1 fruit fly cellular context compared by ENCODE assay signal in the genomic region with DNA sequence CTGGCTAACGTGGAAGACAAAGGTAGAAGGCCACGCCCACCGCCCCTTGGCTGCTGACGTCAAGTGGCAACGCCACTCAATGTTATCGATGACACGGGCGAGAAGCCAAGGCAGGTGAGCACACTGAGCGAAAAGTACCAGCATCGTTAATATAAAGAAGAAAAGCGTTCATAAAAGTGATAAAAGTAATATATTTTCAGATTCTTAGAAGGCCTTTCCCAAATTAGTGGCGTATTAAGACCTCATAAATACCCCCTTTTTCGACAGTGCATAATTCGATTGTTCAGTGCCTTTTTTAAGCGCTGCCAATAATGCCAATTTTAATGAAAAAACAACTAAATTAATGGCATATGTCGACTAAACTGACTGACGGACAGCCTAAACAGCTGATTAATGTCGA.
TF ChIP-seq lines count a peak whose summit lies in the region.

No protein-coding gene starts in this region.

TF ChIP-seq in whole organism, embryonic, 481 proteins besides CTCF, POLR2A, EP300 and RAD21 (continued from another document and continues in another):
- TF ChIP-seq Fer3 (tag; optimal IDR thresholded peaks at IDR 0.05; lab: Kevin White, UChicago), result no peak
- peak; percentile 52 for TF ChIP-seq Ssrp (tag; optimal IDR thresholded peaks at IDR 0.05; lab: Kevin White, UChicago)
- no peak for TF ChIP-seq HLHmδ (GFP tag; optimal IDR thresholded peaks at IDR 0.05; lab: Kevin White, UChicago)
- TF ChIP-seq CG12219 (GFP tag; optimal IDR thresholded peaks at IDR 0.05; lab: Kevin White, UChicago), result no peak
- TF ChIP-seq Rfx (GFP tag; IDR thresholded peaks at IDR 0.05; lab: Robert Waterston, UW), result peak; percentile 30; the same call in 1 of the 2 replicates
- no peak for TF ChIP-seq corto (GFP tag; optimal IDR thresholded peaks at IDR 0.05; lab: Kevin White, UChicago)
- TF ChIP-seq NFAT (GFP tag; IDR thresholded peaks at IDR 0.05; lab: Robert Waterston, UW), result no peak
- TF ChIP-seq D (optimal IDR thresholded peaks at IDR 0.05; lab: Kevin White, UChicago), result no peak
- no peak for TF ChIP-seq D (GFP tag; optimal IDR thresholded peaks at IDR 0.05; lab: Kevin White, UChicago)
- TF ChIP-seq CG31224 (GFP tag; IDR thresholded peaks at IDR 0.05; lab: Robert Waterston, UW), result no peak
- no peak for TF ChIP-seq CG8281 (tag; optimal IDR thresholded peaks at IDR 0.05; lab: Kevin White, UChicago)
- TF ChIP-seq croc (GFP tag; conservative IDR thresholded peaks at IDR 0.05; lab: Robert Waterston, UW), result no peak
- TF ChIP-seq CG13624 (GFP tag; optimal IDR thresholded peaks at IDR 0.05; lab: Kevin White, UChicago), result no peak
- no peak for TF ChIP-seq CG11247 (GFP tag; IDR thresholded peaks at IDR 0.05; lab: Robert Waterston, UW)
- TF ChIP-seq gcm (GFP tag; optimal IDR thresholded peaks at IDR 0.05; lab: Kevin White, UChicago), result no peak
- TF ChIP-seq CG31388 (GFP tag; optimal IDR thresholded peaks at IDR 0.05; lab: Kevin White, UChicago), result no peak
- no peak for TF ChIP-seq Jarid2 (GFP tag; optimal IDR thresholded peaks at IDR 0.05; lab: Kevin White, UChicago)
- TF ChIP-seq CG1233 (GFP tag; optimal IDR thresholded peaks at IDR 0.05; lab: Kevin White, UChicago), result no peak
- no peak for TF ChIP-seq gsb (GFP tag; IDR thresholded peaks at IDR 0.05; lab: Robert Waterston, UW)
- TF ChIP-seq stwl (tag; optimal IDR thresholded peaks at IDR 0.05; lab: Kevin White, UChicago), result no peak
- TF ChIP-seq CG1647 (GFP tag; optimal IDR thresholded peaks at IDR 0.05; lab: Kevin White, UChicago), result no peak
- TF ChIP-seq bigmax (GFP tag; optimal IDR thresholded peaks at IDR 0.05; lab: Kevin White, UChicago), result no peak
- no peak for TF ChIP-seq scrt (GFP tag; optimal IDR thresholded peaks at IDR 0.05; lab: Kevin White, UChicago)
- TF ChIP-seq chinmo (GFP tag; IDR thresholded peaks at IDR 0.05; lab: Robert Waterston, UW; ENCODE audit: partially characterized antibody), result no peak
- no peak for TF ChIP-seq CG3281 (GFP tag; optimal IDR thresholded peaks at IDR 0.05; lab: Kevin White, UChicago)
- TF ChIP-seq CG11723 (GFP tag; optimal IDR thresholded peaks at IDR 0.05; lab: Kevin White, UChicago), result peak; percentile 2
- TF ChIP-seq CG7556 (GFP tag; optimal IDR thresholded peaks at IDR 0.05; lab: Kevin White, UChicago), result peak; percentile 39
- peak; percentile 31; the same call in 1 of the 2 replicates for TF ChIP-seq Poxn (GFP tag; IDR thresholded peaks at IDR 0.05; lab: Robert Waterston, UW)
- TF ChIP-seq Aef1 (GFP tag; IDR thresholded peaks at IDR 0.05; lab: Robert Waterston, UW), result no peak
- TF ChIP-seq CG6765 (GFP tag; optimal IDR thresholded peaks at IDR 0.05; lab: Kevin White, UChicago), result no peak
- TF ChIP-seq odd (GFP tag; optimal IDR thresholded peaks at IDR 0.05; lab: Kevin White, UChicago), result no peak
- no peak for TF ChIP-seq CG11456 (GFP tag; IDR thresholded peaks at IDR 0.05; lab: Robert Waterston, UW)
- no peak for TF ChIP-seq ind (GFP tag; optimal IDR thresholded peaks at IDR 0.05; lab: Kevin White, UChicago)
- no peak for TF ChIP-seq Trl (optimal IDR thresholded peaks at IDR 0.05; lab: Kevin White, UChicago)
- no peak for TF ChIP-seq Trl (GFP tag; optimal IDR thresholded peaks at IDR 0.05; lab: Kevin White, UChicago)
- TF ChIP-seq lov (optimal IDR thresholded peaks at IDR 0.05; lab: Kevin White, UChicago), result no peak
- TF ChIP-seq lov (GFP tag; IDR thresholded peaks at IDR 0.05; lab: Robert Waterston, UW), result no peak
- TF ChIP-seq CG4617 (GFP tag; optimal IDR thresholded peaks at IDR 0.05; lab: Kevin White, UChicago; ENCODE audit: borderline replicate concordance), result no peak
- no peak for TF ChIP-seq zfh1 (GFP tag; IDR thresholded peaks at IDR 0.05; lab: Robert Waterston, UW)
- no peak for TF ChIP-seq CG6254 (GFP tag; optimal IDR thresholded peaks at IDR 0.05; lab: Kevin White, UChicago)
- TF ChIP-seq CG9932 (GFP tag; IDR thresholded peaks at IDR 0.05; lab: Robert Waterston, UW), result peak; percentile 64
- no peak for TF ChIP-seq CG2678 (tag; optimal IDR thresholded peaks at IDR 0.05; lab: Kevin White, UChicago)
- TF ChIP-seq pnt (GFP tag; optimal IDR thresholded peaks at IDR 0.05; lab: Kevin White, UChicago), result peak; percentile 19
- TF ChIP-seq Ets97D (GFP tag; optimal IDR thresholded peaks at IDR 0.05; lab: Kevin White, UChicago), result peak; percentile 0
- no peak for TF ChIP-seq Fer2 (tag; optimal IDR thresholded peaks at IDR 0.05; lab: Kevin White, UChicago)
- TF ChIP-seq esg (GFP tag; conservative IDR thresholded peaks at IDR 0.05; lab: Robert Waterston, UW), result peak; percentile 42
- peak; percentile 70; the same call in 2 of the 3 replicates for TF ChIP-seq ci (GFP tag; IDR thresholded peaks at IDR 0.05; lab: Robert Waterston, UW)
- no peak for TF ChIP-seq Taf1 (GFP tag; IDR thresholded peaks at IDR 0.05; lab: Robert Waterston, UW)
- no peak for TF ChIP-seq sr (GFP tag; IDR thresholded peaks at IDR 0.05; lab: Robert Waterston, UW)
- TF ChIP-seq unpg (GFP tag; optimal IDR thresholded peaks at IDR 0.05; lab: Kevin White, UChicago), result peak; percentile 28
- no peak for TF ChIP-seq CG16813 (GFP tag; IDR thresholded peaks at IDR 0.05; lab: Robert Waterston, UW; ENCODE audit: partially characterized antibody)
- TF ChIP-seq CG11560 (tag; IDR thresholded peaks at IDR 0.05; lab: Robert Waterston, UW), result no peak; the same call in 2 of the 3 replicates
- no peak for TF ChIP-seq bbx (GFP tag; IDR thresholded peaks at IDR 0.05; lab: Robert Waterston, UW; ENCODE audit: partially characterized antibody)
- TF ChIP-seq Dll (GFP tag; IDR thresholded peaks at IDR 0.05; lab: Robert Waterston, UW; ENCODE audit: partially characterized antibody), result no peak
- TF ChIP-seq CG4328 (GFP tag; optimal IDR thresholded peaks at IDR 0.05; lab: Kevin White, UChicago), result no peak
- TF ChIP-seq phol (tag; optimal IDR thresholded peaks at IDR 0.05; lab: Kevin White, UChicago), result no peak
- TF ChIP-seq CG11093 (GFP tag; IDR thresholded peaks at IDR 0.05; lab: Robert Waterston, UW), result no peak
- no peak for TF ChIP-seq CG4282 (GFP tag; optimal IDR thresholded peaks at IDR 0.05; lab: Kevin White, UChicago)
- no peak for TF ChIP-seq trh (GFP tag; optimal IDR thresholded peaks at IDR 0.05; lab: Kevin White, UChicago)
- no peak for TF ChIP-seq HLH4C (GFP tag; IDR thresholded peaks at IDR 0.05; lab: Robert Waterston, UW; ENCODE audit: partially characterized antibody)
- TF ChIP-seq CG8924 (tag; optimal IDR thresholded peaks at IDR 0.05; lab: Kevin White, UChicago), result peak; percentile 21
- TF ChIP-seq lab (GFP tag; optimal IDR thresholded peaks at IDR 0.05; lab: Kevin White, UChicago), result peak; percentile 34
- no peak for TF ChIP-seq bab2 (GFP tag; optimal IDR thresholded peaks at IDR 0.05; lab: Kevin White, UChicago)
- no peak for TF ChIP-seq Sox100B (GFP tag; optimal IDR thresholded peaks at IDR 0.05; lab: Kevin White, UChicago)
- no peak for TF ChIP-seq tna (GFP tag; IDR thresholded peaks at IDR 0.05; lab: Robert Waterston, UW; ENCODE audit: partially characterized antibody)
- no peak for TF ChIP-seq wek (GFP tag; optimal IDR thresholded peaks at IDR 0.05; lab: Kevin White, UChicago)
- TF ChIP-seq Bteb2 (GFP tag; optimal IDR thresholded peaks at IDR 0.05; lab: Kevin White, UChicago), result no peak
- TF ChIP-seq Hr3 (GFP tag; optimal IDR thresholded peaks at IDR 0.05; lab: Kevin White, UChicago), result peak; percentile 1
- TF ChIP-seq ash1 (GFP tag; optimal IDR thresholded peaks at IDR 0.05; lab: Kevin White, UChicago), result no peak
- no peak for TF ChIP-seq Tbp (GFP tag; optimal IDR thresholded peaks at IDR 0.05; lab: Kevin White, UChicago)
- TF ChIP-seq Gug (GFP tag; IDR thresholded peaks at IDR 0.05; lab: Robert Waterston, UW), result no peak
- no peak for TF ChIP-seq CG10274 (GFP tag; optimal IDR thresholded peaks at IDR 0.05; lab: Kevin White, UChicago)
- no peak for TF ChIP-seq CG1832 (GFP tag; optimal IDR thresholded peaks at IDR 0.05; lab: Kevin White, UChicago)
- no peak for TF ChIP-seq CG6175 (GFP tag; IDR thresholded peaks at IDR 0.05; lab: Robert Waterston, UW)
- no peak for TF ChIP-seq Xrp1 (GFP tag; IDR thresholded peaks at IDR 0.05; lab: Robert Waterston, UW)
- no peak for TF ChIP-seq Dfd (GFP tag; optimal IDR thresholded peaks at IDR 0.05; lab: Kevin White, UChicago)
- TF ChIP-seq CG2199 (GFP tag; IDR thresholded peaks at IDR 0.05; lab: Robert Waterston, UW), result no peak
- TF ChIP-seq Oli (tag; optimal IDR thresholded peaks at IDR 0.05; lab: Kevin White, UChicago), result peak; percentile 57
- TF ChIP-seq gce (GFP tag; IDR thresholded peaks at IDR 0.05; lab: Robert Waterston, UW), result no peak
- TF ChIP-seq cad (GFP tag; optimal IDR thresholded peaks at IDR 0.05; lab: Kevin White, UChicago), result no peak
- TF ChIP-seq ham (GFP tag; IDR thresholded peaks at IDR 0.05; lab: Robert Waterston, UW), result no peak
- no peak for TF ChIP-seq Dref (GFP tag; IDR thresholded peaks at IDR 0.05; lab: Robert Waterston, UW)
- no peak for TF ChIP-seq MESR4 (GFP tag; optimal IDR thresholded peaks at IDR 0.05; lab: Kevin White, UChicago)
- TF ChIP-seq Optix (GFP tag; IDR thresholded peaks at IDR 0.05; lab: Robert Waterston, UW), result 0 out of 3 replicates have a peak, but pooled peaks have one; percentile 10
- no peak for TF ChIP-seq CG3407 (GFP tag; optimal IDR thresholded peaks at IDR 0.05; lab: Kevin White, UChicago)
- no peak for TF ChIP-seq CG17912 (GFP tag; optimal IDR thresholded peaks at IDR 0.05; lab: Kevin White, UChicago)
- peak; percentile 40 for TF ChIP-seq CG8388 (GFP tag; optimal IDR thresholded peaks at IDR 0.05; lab: Kevin White, UChicago)
- no peak for TF ChIP-seq CG10431 (GFP tag; optimal IDR thresholded peaks at IDR 0.05; lab: Kevin White, UChicago)
- peak; percentile 62 for TF ChIP-seq CG13775 (GFP tag; optimal IDR thresholded peaks at IDR 0.05; lab: Kevin White, UChicago)
- no peak for TF ChIP-seq dmrt99B (tag; optimal IDR thresholded peaks at IDR 0.05; lab: Kevin White, UChicago)
- TF ChIP-seq CG30020 (tag; optimal IDR thresholded peaks at IDR 0.05; lab: Kevin White, UChicago), result no peak
- TF ChIP-seq trem (tag; optimal IDR thresholded peaks at IDR 0.05; lab: Kevin White, UChicago), result no peak
- TF ChIP-seq Nf-YB (GFP tag; optimal IDR thresholded peaks at IDR 0.05; lab: Kevin White, UChicago), result no peak
- no peak for TF ChIP-seq HLH3B (GFP tag; IDR thresholded peaks at IDR 0.05; lab: Robert Waterston, UW)
- peak; percentile 30; the same call in 1 of the 2 replicates for TF ChIP-seq lmd (GFP tag; IDR thresholded peaks at IDR 0.05; lab: Robert Waterston, UW)
- peak; percentile 55 for TF ChIP-seq tio (GFP tag; optimal IDR thresholded peaks at IDR 0.05; lab: Kevin White, UChicago)
- TF ChIP-seq CG2129 (GFP tag; IDR thresholded peaks at IDR 0.05; lab: Robert Waterston, UW; ENCODE audit: partially characterized antibody), result no peak
- no peak for TF ChIP-seq tup (GFP tag; optimal IDR thresholded peaks at IDR 0.05; lab: Kevin White, UChicago)
- no peak for TF ChIP-seq Lpt (GFP tag; optimal IDR thresholded peaks at IDR 0.05; lab: Kevin White, UChicago)
- no peak for TF ChIP-seq CG34376 (GFP tag; optimal IDR thresholded peaks at IDR 0.05; lab: Kevin White, UChicago)
- no peak for TF ChIP-seq CG42726 (GFP tag; IDR thresholded peaks at IDR 0.05; lab: Robert Waterston, UW; ENCODE audit: partially characterized antibody)
- no peak for TF ChIP-seq gro (GFP tag; optimal IDR thresholded peaks at IDR 0.05; lab: Kevin White, UChicago)
- no peak for TF ChIP-seq Deaf1 (tag; optimal IDR thresholded peaks at IDR 0.05; lab: Kevin White, UChicago)
- TF ChIP-seq CG10565 (GFP tag; optimal IDR thresholded peaks at IDR 0.05; lab: Kevin White, UChicago), result no peak
- TF ChIP-seq NK7.1 (GFP tag; optimal IDR thresholded peaks at IDR 0.05; lab: Kevin White, UChicago), result no peak
- no peak for TF ChIP-seq CG13123 (GFP tag; optimal IDR thresholded peaks at IDR 0.05; lab: Kevin White, UChicago)
- TF ChIP-seq CG15073 (GFP tag; optimal IDR thresholded peaks at IDR 0.05; lab: Kevin White, UChicago), result no peak
- peak; percentile 27; the same call in 1 of the 2 replicates for TF ChIP-seq Atf6 (GFP tag; IDR thresholded peaks at IDR 0.05; lab: Robert Waterston, UW)
- no peak for TF ChIP-seq CG10654 (GFP tag; optimal IDR thresholded peaks at IDR 0.05; lab: Kevin White, UChicago)
- no peak for TF ChIP-seq nom (GFP tag; optimal IDR thresholded peaks at IDR 0.05; lab: Kevin White, UChicago)
- no peak for TF ChIP-seq CG34224 (GFP tag; IDR thresholded peaks at IDR 0.05; lab: Robert Waterston, UW; ENCODE audit: partially characterized antibody)
- no peak for TF ChIP-seq danr (GFP tag; IDR thresholded peaks at IDR 0.05; lab: Robert Waterston, UW)
- no peak for TF ChIP-seq shn (GFP tag; optimal IDR thresholded peaks at IDR 0.05; lab: Kevin White, UChicago)
- no peak for TF ChIP-seq wdn (GFP tag; IDR thresholded peaks at IDR 0.05; lab: Robert Waterston, UW)
- no peak for TF ChIP-seq run (tag; optimal IDR thresholded peaks at IDR 0.05; lab: Kevin White, UChicago)
- 0 out of 3 replicates have a peak, but pooled peaks have one; percentile 16 for TF ChIP-seq CG2889 (GFP tag; IDR thresholded peaks at IDR 0.05; lab: Robert Waterston, UW)
- TF ChIP-seq Side (GFP tag; optimal IDR thresholded peaks at IDR 0.05; lab: Kevin White, UChicago), result no peak
- no peak for TF ChIP-seq unc-4 (GFP tag; IDR thresholded peaks at IDR 0.05; lab: Robert Waterston, UW; ENCODE audit: partially characterized antibody)
- TF ChIP-seq CG8765 (GFP tag; IDR thresholded peaks at IDR 0.05; lab: Robert Waterston, UW), result no peak
- peak in 1 of 2 experiments; percentile 17 for TF ChIP-seq eve (GFP tag; optimal IDR thresholded peaks at IDR 0.05; lab: Kevin White, UChicago)
- no peak for TF ChIP-seq CG10462 (GFP tag; optimal IDR thresholded peaks at IDR 0.05; lab: Kevin White, UChicago)
- TF ChIP-seq Dad (GFP tag; optimal IDR thresholded peaks at IDR 0.05; lab: Kevin White, UChicago), result no peak
- TF ChIP-seq p53 (GFP tag; optimal IDR thresholded peaks at IDR 0.05; lab: Kevin White, UChicago), result no peak
- no peak for TF ChIP-seq fd64A (GFP tag; optimal IDR thresholded peaks at IDR 0.05; lab: Kevin White, UChicago)
- no peak for TF ChIP-seq CG11504 (tag; optimal IDR thresholded peaks at IDR 0.05; lab: Kevin White, UChicago)
- TF ChIP-seq CG14050 (GFP tag; IDR thresholded peaks at IDR 0.05; lab: Robert Waterston, UW), result 0 out of 3 replicates have a peak, but pooled peaks have one; percentile 16
- TF ChIP-seq onecut (GFP tag; IDR thresholded peaks at IDR 0.05; lab: Robert Waterston, UW), result no peak
- TF ChIP-seq pum (GFP tag; optimal IDR thresholded peaks at IDR 0.05; lab: Kevin White, UChicago), result no peak
- no peak for TF ChIP-seq Myb (GFP tag; optimal IDR thresholded peaks at IDR 0.05; lab: Kevin White, UChicago)
- TF ChIP-seq eyg (GFP tag; optimal IDR thresholded peaks at IDR 0.05; lab: Kevin White, UChicago), result no peak
- TF ChIP-seq CG12299 (tag; optimal IDR thresholded peaks at IDR 0.05; lab: Kevin White, UChicago), result no peak
